Fruit fly (Drosophila melanogaster): ENCODE measurements around the gene CG6428.
A peak's percentile ranks its signal among the peaks of the same experiment; 100 is the strongest.

Gene CG6428

dm6 chrX:3936174-3936573 lies 32.3 kb downstream of the CG6428 start, which contains the start of the genes CG2938 and Glos (continued):
- TF ChIP-seq HLH4C (GFP tag; IDR thresholded peaks at IDR 0.05; ENCODE audit: partially characterized antibody) (peak; percentile 83), CG2129 (GFP tag; IDR thresholded peaks at IDR 0.05; ENCODE audit: partially characterized antibody) (peak; percentile 73), sna (GFP tag; IDR thresholded peaks at IDR 0.05; ENCODE audit: partially characterized antibody) (peak; percentile 74), BEAF-32 (GFP tag; optimal IDR thresholded peaks at IDR 0.05) (peak; percentile 76), CG8290 (GFP tag; optimal IDR thresholded peaks at IDR 0.05) (no peak), CG8290 (tag; optimal IDR thresholded peaks at IDR 0.05) (no peak), Dp (GFP tag; optimal IDR thresholded peaks at IDR 0.05) (peak; percentile 22), CG6791 (GFP tag; IDR thresholded peaks at IDR 0.05; ENCODE audit: partially characterized antibody) (peak; percentile 68; the same call in 2 of the 3 replicates), knrl (GFP tag; IDR thresholded peaks at IDR 0.05; ENCODE audit: partially characterized antibody) (peak; percentile 65; the same call in 2 of the 3 replicates), hb (GFP tag; IDR thresholded peaks at IDR 0.05; ENCODE audit: partially characterized antibody) (peak; percentile 67), CG15514 (GFP tag; optimal IDR thresholded peaks at IDR 0.05) (peak; percentile 4), ara (GFP tag; IDR thresholded peaks at IDR 0.05) (no peak)

- TF ChIP-seq twi (tag; optimal IDR thresholded peaks at IDR 0.05) (no peak), CG9932 (GFP tag; IDR thresholded peaks at IDR 0.05) (no peak; the same call in 1 of the 2 replicates), tna (GFP tag; IDR thresholded peaks at IDR 0.05; ENCODE audit: partially characterized antibody) (no peak), pho (GFP tag; optimal IDR thresholded peaks at IDR 0.05) (no peak), CG15514 (GFP tag; optimal IDR thresholded peaks at IDR 0.05) (peak; percentile 24), Ets65A (GFP tag) (peak; percentile 86), CG13296 (GFP tag; optimal IDR thresholded peaks at IDR 0.05) (no peak), sob (GFP tag; IDR thresholded peaks at IDR 0.05) (0 out of 2 replicates have a peak, but pooled peaks have one; percentile 8), CG30431 (GFP tag; optimal IDR thresholded peaks at IDR 0.05) (peak; percentile 18), CG2120 (GFP tag; optimal IDR thresholded peaks at IDR 0.05) (no peak), dysf (GFP tag; IDR thresholded peaks at IDR 0.05) (0 out of 3 replicates have a peak, but pooled peaks have one; percentile 31), C15 (GFP tag; IDR thresholded peaks at IDR 0.05) (no peak), CG8290 (GFP tag; optimal IDR thresholded peaks at IDR 0.05) (no peak), CG8290 (tag; optimal IDR thresholded peaks at IDR 0.05) (no peak), da (GFP tag; optimal IDR thresholded peaks at IDR 0.05) (no peak), CG17361 (GFP tag; IDR thresholded peaks at IDR 0.05) (0 out of 3 replicates have a peak, but pooled peaks have one; percentile 23), CG14667 (GFP tag; IDR thresholded peaks at IDR 0.05) (peak; percentile 25; the same call in 1 of the 2 replicates), CG12071 (GFP tag; optimal IDR thresholded peaks at IDR 0.05) (no peak), CG4820 (GFP tag; optimal IDR thresholded peaks at IDR 0.05) (peak; percentile 5), CG9876 (GFP tag; optimal IDR thresholded peaks at IDR 0.05) (no peak), CG12236 (GFP tag; optimal IDR thresholded peaks at IDR 0.05) (no peak), sqz (GFP tag; optimal IDR thresholded peaks at IDR 0.05) (no peak), CG17802 (tag; optimal IDR thresholded peaks at IDR 0.05) (no peak), Ets97D (GFP tag; optimal IDR thresholded peaks at IDR 0.05) (no peak), bcd (GFP tag; optimal IDR thresholded peaks at IDR 0.05) (peak; percentile 17), B-H1 (GFP tag; IDR thresholded peaks at IDR 0.05) (no peak), CG13424 (tag; optimal IDR thresholded peaks at IDR 0.05) (peak; percentile 21), ind (GFP tag; optimal IDR thresholded peaks at IDR 0.05) (peak; percentile 30), Aef1 (GFP tag; IDR thresholded peaks at IDR 0.05) (0 out of 3 replicates have a peak, but pooled peaks have one; percentile 11), CG16863 (GFP tag; optimal IDR thresholded peaks at IDR 0.05) (no peak), pb (GFP tag; optimal IDR thresholded peaks at IDR 0.05) (no peak), zen (tag; optimal IDR thresholded peaks at IDR 0.05) (peak; percentile 12), CG34422 (GFP tag; IDR thresholded peaks at IDR 0.05) (no peak), CG12769 (tag; optimal IDR thresholded peaks at IDR 0.05) (peak; percentile 3), CG11696 (GFP tag; IDR thresholded peaks at IDR 0.05) (no peak), CG9727 (GFP tag; optimal IDR thresholded peaks at IDR 0.05) (no peak), fu2 (GFP tag; optimal IDR thresholded peaks at IDR 0.05) (no peak), CG7839 (tag; optimal IDR thresholded peaks at IDR 0.05) (peak; percentile 45), CG2129 (GFP tag; IDR thresholded peaks at IDR 0.05; ENCODE audit: partially characterized antibody) (no peak), CG8944 (GFP tag; optimal IDR thresholded peaks at IDR 0.05) (no peak), Dip2 (GFP tag; IDR thresholded peaks at IDR 0.05) (no peak)
Observed at dm6 chrX:3931669-3932068, 36.8 kb downstream of the CG6428 start.
